Worm (Caenorhabditis elegans) whole organism, mixed stage, embryonic: ENCODE results near the gene srh-257.

Experiments used
- ceh-83 ChIP-seq: fragments of 200-800 bp; sonication (Bioruptor generic); optimal IDR thresholded peaks from 2 replicates; lab custom pipeline; 2018; ENCODE audit warnings: mild to moderate bottlenecking, missing genetic modification characterization, missing compliant biosample characterization
- nhr-28 ChIP-seq: fragments of 150-350 bp; optimal IDR thresholded peaks from 2 replicates; lab custom pipeline; 2014; ENCODE audit warnings: missing biosample characterization, missing genetic modification characterization

DNA sequence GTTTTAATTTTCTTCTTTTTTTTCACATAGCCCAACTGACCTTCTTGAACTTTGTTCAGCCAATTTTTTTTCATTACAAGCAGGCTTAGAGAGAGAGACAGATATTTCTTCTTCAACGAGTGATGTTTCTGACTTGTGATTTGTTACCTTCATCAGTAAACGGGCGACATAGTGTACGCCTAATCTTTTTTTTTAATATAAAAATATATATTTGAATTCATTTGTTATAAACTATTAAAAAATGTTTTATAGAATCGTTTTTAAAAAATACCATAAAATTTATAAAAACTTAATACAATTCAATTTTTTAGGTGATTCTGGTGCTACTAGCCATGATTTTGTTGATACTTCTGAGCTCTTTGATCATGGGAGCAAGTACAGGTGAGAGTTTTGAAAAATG is 10.8 kb downstream of the srh-257 start, which contains the start of gene T06E6.10:
- TF ChIP-seq nhr-28 (tag; lab: Kevin White, UChicago) (no peak), ceh-83 (no peak)
